Worm (Caenorhabditis elegans) whole organism, young adult: ENCODE measurements around the gene slc-17.7.

ENCODE experiments used
- D2030.7 ChIP-seq: fragments of 200-800 bp; sonication (Bioruptor generic); IDR thresholded peaks from 2 replicates; pipeline ENCODE4 v1.3.6; 2022; ENCODE audit warnings: missing genetic modification reagents, missing genetic modification characterization, missing compliant biosample characterization
- ama-1 ChIP-seq, 3 experiments: fragments of 150-350 bp in 1 of 3; sonication (generic microtip) in 2 of 3; optimal IDR thresholded peaks; 2 replicates each; lab custom pipeline; 2014 to 2018; ENCODE audit warnings: missing biosample characterization in 2 of 3, missing genetic modification characterization in 2 of 3, missing genetic modification reagents in 2 of 3
- aptf-3 ChIP-seq: fragments of 200-800 bp; sonication (Bioruptor generic); IDR thresholded peaks from 2 replicates; pipeline ENCODE4 v1.3.6; 2022; ENCODE audit warnings: missing genetic modification characterization, missing compliant biosample characterization
- bed-2 ChIP-seq: fragments of 200-800 bp; sonication (Bioruptor generic); IDR thresholded peaks from 2 replicates; pipeline ENCODE4 v1.3.6; 2022; ENCODE audit warnings: missing genetic modification reagents, missing genetic modification characterization, missing compliant biosample characterization
- egl-18 ChIP-seq: fragments of 200-800 bp; sonication (Bioruptor generic); IDR thresholded peaks from 2 replicates; pipeline ENCODE4 v1.3.6; 2022; ENCODE audit warnings: missing genetic modification reagents, missing genetic modification characterization, missing compliant biosample characterization
- ets-4 ChIP-seq: fragments of 200-800 bp; sonication (Bioruptor generic); optimal IDR thresholded peaks from 2 replicates; lab custom pipeline; 2018; ENCODE audit warnings: mild to moderate bottlenecking, missing genetic modification characterization, missing compliant biosample characterization
- lin-54 ChIP-seq: fragments of 200-800 bp; sonication (Bioruptor generic); optimal IDR thresholded peaks from 2 replicates; lab custom pipeline; 2018; ENCODE audit warnings: mild to moderate bottlenecking, missing genetic modification characterization, missing compliant biosample characterization
- lsy-27 ChIP-seq: sonication (generic microtip); optimal IDR thresholded peaks from 2 replicates; lab custom pipeline; 2017; ENCODE audit warnings: missing genetic modification characterization, mild to moderate bottlenecking, missing compliant biosample characterization, antibody characterized with exemption, missing genotype, borderline replicate concordance; ENCODE audit not compliant: insufficient read depth
- nhr-120 ChIP-seq: fragments of 200-800 bp; sonication (Bioruptor generic); IDR thresholded peaks from 2 replicates; pipeline ENCODE4 v1.3.6; 2022; ENCODE audit warnings: missing genetic modification characterization, missing compliant biosample characterization
- tbx-9 ChIP-seq: sonication (generic microtip); optimal IDR thresholded peaks from 2 replicates; lab custom pipeline; 2016; ENCODE audit warnings: borderline replicate concordance, missing genetic modification characterization, inconsistent platforms, missing compliant biosample characterization

ce11 chrV:9282110-9282509, 15.8 kb upstream of the slc-17.7 start, which contains the start of gene hlh-10:
- TF ChIP-seq nhr-120 (GFP tag; lab: Robert Waterston, UW), result no peak
- no peak for TF ChIP-seq lsy-27
- no peak for TF ChIP-seq egl-18 (GFP tag; lab: Robert Waterston, UW)
- TF ChIP-seq tbx-9 (tag; lab: Kevin White, UChicago), result no peak
- TF ChIP-seq aptf-3 (GFP tag; lab: Robert Waterston, UW), result no peak
- TF ChIP-seq lin-54 (GFP tag; lab: Kevin White, UChicago), result no peak
- no peak for TF ChIP-seq ets-4
- no peak for TF ChIP-seq D2030.7 (GFP tag; lab: Robert Waterston, UW)
- TF ChIP-seq ama-1 (optimal IDR thresholded peaks at IDR 0.05; lab: Kevin White, UChicago), result no peak
- no peak for TF ChIP-seq ama-1 (GFP tag; optimal IDR thresholded peaks at IDR 0.05; lab: Kevin White, UChicago)
- no peak for TF ChIP-seq bed-2 (GFP tag; lab: Robert Waterston, UW)
